Worm (Caenorhabditis elegans) whole organism, L1 larva: Measurements from ENCODE around the gene git-1.

Experiments
- C34B4.2 ChIP-seq: sonication (generic microtip); optimal IDR thresholded peaks from 2 replicates; lab custom pipeline; 2017; ENCODE audit warnings: mild to moderate bottlenecking, missing genetic modification characterization, missing compliant biosample characterization
- ceh-88 ChIP-seq: fragments of 200-800 bp; sonication (Bioruptor generic); IDR thresholded peaks from 2 replicates; pipeline ENCODE4 v1.3.6; 2022; ENCODE audit warnings: missing genetic modification characterization, missing compliant biosample characterization
- ceh-90 ChIP-seq: sonication (generic microtip); optimal IDR thresholded peaks from 2 replicates; lab custom pipeline; 2016; ENCODE audit warnings: missing genetic modification characterization, missing compliant biosample characterization
- efl-1 ChIP-seq, 4 experiments: fragments of 150-350 bp; optimal IDR thresholded peaks in 3 of 4; peaks in 1 of 4; 1 replicate in 1 of 4; 2 replicates in 3 of 4; lab custom pipeline; 2014; ENCODE audit warnings: missing biosample characterization in 2 of 4, missing genetic modification characterization in 2 of 4, missing genetic modification reagents in 2 of 4
- egl-13 ChIP-seq: sonication (generic microtip); optimal IDR thresholded peaks from 2 replicates; lab custom pipeline; 2016; ENCODE audit warnings: missing genotype, missing genetic modification reagents, missing genetic modification characterization, missing compliant biosample characterization
- elt-2 ChIP-seq: sonication (generic microtip); optimal IDR thresholded peaks from 2 replicates; lab custom pipeline; 2016; ENCODE audit warnings: missing genetic modification characterization, mild to moderate bottlenecking, inconsistent platforms, missing compliant biosample characterization, missing genetic modification reagents
- elt-3 ChIP-seq, 6 experiments: fragments of 150-350 bp in 1 of 6; sonication (generic microtip); optimal IDR thresholded peaks; 2 replicates each; lab custom pipeline; 2017 to 2018; ENCODE audit warnings: missing biosample characterization in 6 of 6, missing genetic modification characterization in 6 of 6, inconsistent platforms in 1 of 6
- fos-1 ChIP-seq: fragments of 150-350 bp; optimal IDR thresholded peaks from 2 replicates; lab custom pipeline; 2014; ENCODE audit warnings: missing biosample characterization, missing genetic modification characterization
- grh-1 ChIP-seq: fragments of 200-800 bp; sonication (Bioruptor generic); IDR thresholded peaks from 2 replicates; pipeline ENCODE4 v1.3.6; 2022; ENCODE audit warnings: missing genetic modification reagents, missing genetic modification characterization, missing compliant biosample characterization
- hlh-17 ChIP-seq: fragments of 200-800 bp; sonication (Bioruptor generic); optimal IDR thresholded peaks from 2 replicates; lab custom pipeline; 2018; ENCODE audit warnings: missing genetic modification characterization, mild to moderate bottlenecking, missing compliant biosample characterization, moderate library complexity, borderline replicate concordance
- hpl-2 ChIP-seq: fragments of 150-350 bp; optimal IDR thresholded peaks from 2 replicates; lab custom pipeline; 2014; ENCODE audit warnings: missing biosample characterization, missing genetic modification reagents, missing genetic modification characterization
- lin-14 ChIP-seq: fragments of 200-800 bp; sonication (Bioruptor generic); optimal IDR thresholded peaks from 2 replicates; lab custom pipeline; 2018; ENCODE audit warnings: mild to moderate bottlenecking, missing genetic modification characterization, moderate library complexity, missing compliant biosample characterization
- lin-35 ChIP-seq, 2 experiments: fragments of 150-350 bp; optimal IDR thresholded peaks; 2 replicates each; lab custom pipeline; 2014; ENCODE audit warnings: missing biosample characterization in 2 of 2, missing genetic modification characterization in 2 of 2, missing genetic modification reagents in 2 of 2
- lir-3 ChIP-seq: sonication (generic microtip); optimal IDR thresholded peaks from 2 replicates; lab custom pipeline; 2016; ENCODE audit warnings: mild to moderate bottlenecking, missing genetic modification characterization, moderate library complexity, missing compliant biosample characterization; ENCODE audit not compliant: poor library complexity
- lsy-2 ChIP-seq, 2 experiments: fragments of 150-350 bp; optimal IDR thresholded peaks; 2 replicates each; lab custom pipeline; 2014; ENCODE audit warnings: missing biosample characterization in 2 of 2, missing genetic modification characterization in 2 of 2
- mdl-1 ChIP-seq, 2 experiments: fragments of 150-350 bp; optimal IDR thresholded peaks; 2 replicates each; lab custom pipeline; 2014 to 2017; ENCODE audit warnings: missing biosample characterization in 2 of 2, missing genetic modification characterization in 2 of 2, inconsistent platforms in 1 of 2
- mef-2 ChIP-seq: fragments of 150-350 bp; optimal IDR thresholded peaks from 2 replicates; lab custom pipeline; 2014; ENCODE audit warnings: missing biosample characterization, missing genetic modification characterization
- nhr-12 ChIP-seq: sonication (generic microtip); optimal IDR thresholded peaks from 2 replicates; lab custom pipeline; 2017; ENCODE audit warnings: missing biosample characterization, missing genetic modification characterization
- nhr-20 ChIP-seq: sonication (generic microtip); optimal IDR thresholded peaks from 2 replicates; lab custom pipeline; 2016; ENCODE audit warnings: mild to moderate bottlenecking, missing genetic modification characterization, missing compliant biosample characterization
- nhr-71 ChIP-seq: sonication (generic microtip); optimal IDR thresholded peaks from 2 replicates; lab custom pipeline; 2016; ENCODE audit warnings: mild to moderate bottlenecking, missing genetic modification characterization, moderate library complexity, missing compliant biosample characterization
- nhr-77 ChIP-seq: fragments of 150-350 bp; optimal IDR thresholded peaks from 2 replicates; lab custom pipeline; 2014; ENCODE audit warnings: missing biosample characterization, missing genetic modification characterization
- nhr-85 ChIP-seq: sonication (generic microtip); peaks from one replicate; lab custom pipeline; 2016; ENCODE audit warnings: missing genetic modification characterization, inconsistent platforms, missing compliant biosample characterization
- swsn-7 ChIP-seq: sonication (generic microtip); optimal IDR thresholded peaks from 2 replicates; lab custom pipeline; 2016; ENCODE audit warnings: missing genetic modification characterization, missing compliant biosample characterization
- tlp-1 ChIP-seq: fragments of 150-350 bp; optimal IDR thresholded peaks from 2 replicates; lab custom pipeline; 2014; ENCODE audit warnings: missing biosample characterization, missing genetic modification characterization
- unc-130 ChIP-seq: fragments of 150-350 bp; optimal IDR thresholded peaks from 2 replicates; lab custom pipeline; 2017; ENCODE audit warnings: missing biosample characterization, missing genetic modification characterization, inconsistent platforms
- unc-62 ChIP-seq: fragments of 150-350 bp; optimal IDR thresholded peaks from 2 replicates; lab custom pipeline; 2014; ENCODE audit warnings: missing biosample characterization, missing genetic modification reagents, missing genetic modification characterization

Gene git-1

ce11 chrX:10514834-10515233 is 9.9 kb upstream of the git-1 start:
- no peak for TF ChIP-seq swsn-7 (tag; lab: Kevin White, UChicago)
- TF ChIP-seq lsy-2 (tag; optimal IDR thresholded peaks at IDR 0.05; lab: Kevin White, UChicago), result peak in 1 of 2 experiments; percentile 41

- no peak for TF ChIP-seq lir-3 (tag; lab: Kevin White, UChicago)
- TF ChIP-seq tlp-1 (tag; lab: Kevin White, UChicago), result no peak
- TF ChIP-seq nhr-85, result peak; percentile 74
- 0 out of 2 replicates have a peak, but pooled peaks have one; percentile 19 for TF ChIP-seq grh-1 (GFP tag; lab: Robert Waterston, UW)
Observed at ce11 chrX:10516549-10516948, 8.1 kb upstream of the git-1 start.

- TF ChIP-seq tlp-1 (tag; lab: Kevin White, UChicago) (no peak), efl-1 (optimal IDR thresholded peaks at IDR 0.05; lab: Kevin White, UChicago) (no peak), efl-1 (GFP tag; optimal IDR thresholded peaks at IDR 0.05 in 1 of 2; lab: Kevin White, UChicago) (peak in 1 of 2 experiments; percentile 71)
Observed at ce11 chrX:10520185-10520584, 4.5 kb upstream of the git-1 start.

DNA sequence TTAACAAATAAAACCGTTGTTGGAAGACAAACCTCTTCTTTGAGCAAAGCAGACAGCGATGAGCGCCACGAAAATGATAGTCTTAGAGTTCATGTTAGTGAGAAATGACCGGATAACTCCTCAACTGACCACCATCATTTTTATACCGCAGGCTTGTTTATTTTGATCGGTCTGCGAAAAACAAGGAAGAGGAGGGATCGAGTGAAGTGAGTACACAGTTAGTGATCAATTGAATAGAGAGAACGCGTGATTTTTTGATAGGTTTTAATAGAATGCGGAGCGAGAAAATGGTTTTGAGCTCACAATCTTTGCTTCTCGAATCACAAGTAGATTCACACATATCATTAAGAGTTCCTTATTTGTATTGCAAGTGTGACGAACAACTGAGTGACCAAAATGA is 3.4 kb upstream of the git-1 start, which contains the start of gene F14F3.4:
Gene F14F3.4 (minus strand): TSS at position 101 of the 400 bp plus-strand sequence.
- TF ChIP-seq C34B4.2 (tag; lab: Kevin White, UChicago), result no peak
- TF ChIP-seq hpl-2 (GFP tag; lab: Kevin White, UChicago), result no peak

DNA sequence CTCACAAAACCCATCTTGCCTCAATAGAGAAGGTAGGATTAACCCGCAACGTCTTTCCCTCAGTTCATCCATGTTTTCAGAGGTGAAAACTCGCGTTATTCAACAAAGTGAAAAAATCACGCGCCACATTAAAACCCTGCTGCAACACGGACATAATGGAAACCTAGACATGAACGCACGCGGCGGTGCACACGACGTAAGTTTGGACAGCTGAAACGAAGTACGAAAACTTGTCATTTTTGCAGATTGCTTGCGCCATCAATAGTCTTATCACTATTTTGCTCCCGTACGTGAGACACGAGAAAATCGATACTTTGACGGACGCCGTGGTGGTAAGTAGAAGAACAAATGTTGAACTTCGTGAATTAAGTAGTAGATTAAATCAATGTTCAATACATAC is 2.7 kb downstream of the git-1 start:
- TF ChIP-seq fos-1 (tag; lab: Kevin White, UChicago) (no peak), mef-2 (tag; lab: Kevin White, UChicago) (no peak), lin-14 (GFP tag; lab: Kevin White, UChicago) (no peak), unc-62 (GFP tag; lab: Kevin White, UChicago) (no peak), nhr-77 (tag; lab: Kevin White, UChicago) (no peak), elt-2 (tag; lab: Kevin White, UChicago) (peak; percentile 39), unc-130 (tag; lab: Kevin White, UChicago) (no peak), nhr-12 (tag; lab: Kevin White, UChicago) (no peak), mdl-1 (tag; optimal IDR thresholded peaks at IDR 0.05; lab: Kevin White, UChicago) (peak in 1 of 2 experiments; percentile 10), hlh-17 (no peak), elt-3 (tag; optimal IDR thresholded peaks at IDR 0.05; lab: Kevin White, UChicago) (no peak)

DNA sequence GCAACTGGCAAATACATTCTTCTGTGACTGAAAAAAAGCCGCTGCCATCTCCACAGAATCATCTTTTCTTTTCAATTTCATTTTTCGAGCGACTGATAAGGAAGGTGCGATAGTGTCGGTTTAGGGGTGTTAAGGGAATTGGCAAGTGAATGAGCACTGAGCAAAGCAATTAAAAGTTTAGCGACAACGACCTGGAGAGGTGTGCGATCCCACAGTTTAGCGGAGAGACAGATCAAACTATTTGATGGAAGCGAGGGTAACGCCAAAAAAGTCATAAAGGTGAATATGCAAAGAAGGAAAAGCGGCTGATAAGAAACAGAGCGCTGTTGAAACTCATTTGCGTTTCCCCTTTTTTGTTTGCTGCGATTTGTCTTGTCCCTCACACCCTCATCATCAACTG is 4.3 kb downstream of the git-1 start, which contains the start of the genes F14F3.5 and slcf-1:
Gene F14F3.5 (minus strand): TSS at position 234 of the 400 bp plus-strand sequence.
Gene slcf-1 (plus strand): TSS at position 302 of the 400 bp plus-strand sequence.
- TF ChIP-seq nhr-85, result no peak
- peak; percentile 75 for TF ChIP-seq elt-2 (tag; lab: Kevin White, UChicago)
- TF ChIP-seq ceh-88 (GFP tag; lab: Robert Waterston, UW), result no peak

- no peak for TF ChIP-seq efl-1 (optimal IDR thresholded peaks at IDR 0.05; lab: Kevin White, UChicago)
- TF ChIP-seq efl-1 (GFP tag; optimal IDR thresholded peaks at IDR 0.05 in 1 of 2; lab: Kevin White, UChicago), result no peak
- no peak for TF ChIP-seq fos-1 (tag; lab: Kevin White, UChicago)
- peak; percentile 15 for TF ChIP-seq nhr-71 (tag; lab: Kevin White, UChicago)
- peak; percentile 93 for TF ChIP-seq elt-2 (tag; lab: Kevin White, UChicago)
- TF ChIP-seq lin-35 (GFP tag; optimal IDR thresholded peaks at IDR 0.05; lab: Kevin White, UChicago), result peak in 1 of 2 experiments; percentile 38
- no peak for TF ChIP-seq hlh-17
- no peak for TF ChIP-seq ceh-90
- TF ChIP-seq egl-13 (tag; lab: Kevin White, UChicago), result peak; percentile 26
- peak; percentile 18 for TF ChIP-seq nhr-20 (tag; lab: Kevin White, UChicago)
- TF ChIP-seq, all 84 proteins: peak for 5
Observed at ce11 chrX:10532180-10532833, 7.6 kb downstream of the git-1 start.
